Fruit fly (Drosophila melanogaster) whole organism, embryonic: ENCODE measurements around the gene CG6409.

Experiments
- BEAF-32 ChIP-seq: fragments of 200-800 bp; sonication (Bioruptor generic); optimal IDR thresholded peaks from 3 replicates; lab custom pipeline; 2017; ENCODE audit warnings: missing biosample characterization, missing genetic modification characterization, mild to moderate bottlenecking, moderate library complexity, missing genetic modification reagents
- CG10267 ChIP-seq: fragments of 200-800 bp; sonication (Bioruptor generic); optimal IDR thresholded peaks from 2 replicates; lab custom pipeline; 2018; ENCODE audit warnings: missing biosample characterization, mild to moderate bottlenecking, missing genetic modification characterization, moderate library complexity
- CG10979 ChIP-seq: fragments of 200-800 bp; sonication (Bioruptor generic); optimal IDR thresholded peaks from 2 replicates; lab custom pipeline; 2018; ENCODE audit warnings: missing biosample characterization, mild to moderate bottlenecking, missing genetic modification characterization, moderate library complexity
- CG11696 ChIP-seq: fragments of 200-800 bp; sonication (Bioruptor generic); IDR thresholded peaks from 2 replicates; pipeline ENCODE4 v1.3.6; 2022; ENCODE audit warnings: missing biosample characterization, missing genetic modification characterization
- CG12104 ChIP-seq: fragments of 200-800 bp; sonication (Bioruptor generic); optimal IDR thresholded peaks from 3 replicates; lab custom pipeline; 2016; ENCODE audit warnings: missing biosample characterization, missing genetic modification characterization
- CG13287 ChIP-seq: fragments of 200-800 bp; sonication (Bioruptor generic); IDR thresholded peaks from 2 replicates; pipeline ENCODE4 v1.3.6; 2022; ENCODE audit warnings: missing biosample characterization, missing genetic modification characterization; ENCODE audit not compliant: partially characterized antibody
- CG13424 ChIP-seq: fragments of 200-800 bp; sonication (Bioruptor generic); optimal IDR thresholded peaks from 2 replicates; lab custom pipeline; 2019; ENCODE audit warnings: missing biosample characterization, mild to moderate bottlenecking, missing genetic modification characterization, moderate library complexity
- CG13624 ChIP-seq: fragments of 200-800 bp; sonication (Bioruptor generic); optimal IDR thresholded peaks from 2 replicates; lab custom pipeline; 2016; ENCODE audit warnings: missing biosample characterization, missing genetic modification characterization
- CG15269 ChIP-seq: fragments of 200-800 bp; sonication (Bioruptor generic); optimal IDR thresholded peaks from 2 replicates; lab custom pipeline; 2018; ENCODE audit warnings: missing biosample characterization, mild to moderate bottlenecking, missing genetic modification characterization, moderate library complexity
- CG17359 ChIP-seq: fragments of 200-800 bp; sonication (Bioruptor generic); optimal IDR thresholded peaks from 3 replicates; lab custom pipeline; 2018; ENCODE audit warnings: missing biosample characterization, mild to moderate bottlenecking, missing genetic modification characterization, moderate library complexity
- CG17829 ChIP-seq: fragments of 200-800 bp; optimal IDR thresholded peaks from 2 replicates; lab custom pipeline; 2019; ENCODE audit warnings: missing biosample characterization, mild to moderate bottlenecking, missing genetic modification characterization, moderate library complexity
- CG18599 ChIP-seq: fragments of 200-800 bp; sonication (Bioruptor generic); optimal IDR thresholded peaks from 3 replicates; lab custom pipeline; 2017; ENCODE audit warnings: missing biosample characterization, missing genetic modification characterization, mild to moderate bottlenecking, moderate library complexity, missing genetic modification reagents
- CG2875 ChIP-seq: fragments of 200-800 bp; sonication (Bioruptor generic); optimal IDR thresholded peaks from 2 replicates; lab custom pipeline; 2017; ENCODE audit warnings: missing biosample characterization, mild to moderate bottlenecking, missing genetic modification characterization, missing genetic modification reagents
- CG30431 ChIP-seq: fragments of 200-800 bp; sonication (Bioruptor generic); optimal IDR thresholded peaks from 2 replicates; lab custom pipeline; 2017; ENCODE audit warnings: missing biosample characterization, missing genetic modification characterization
- CG3995 ChIP-seq: fragments of 200-800 bp; sonication (Bioruptor generic); optimal IDR thresholded peaks from 3 replicates; lab custom pipeline; 2016; ENCODE audit warnings: missing biosample characterization, missing genetic modification characterization
- CG4424 ChIP-seq: fragments of 200-800 bp; sonication (Bioruptor generic); optimal IDR thresholded peaks from 3 replicates; lab custom pipeline; 2016; ENCODE audit warnings: missing biosample characterization, missing genetic modification characterization
- CG6689 ChIP-seq: fragments of 200-800 bp; sonication (Bioruptor generic); IDR thresholded peaks from 2 replicates; pipeline ENCODE4 v1.3.6; 2022; ENCODE audit warnings: missing biosample characterization, missing genetic modification characterization
- CG6765 ChIP-seq: fragments of 200-800 bp; sonication (Bioruptor generic); optimal IDR thresholded peaks from 3 replicates; lab custom pipeline; 2017; ENCODE audit warnings: missing biosample characterization, mild to moderate bottlenecking, missing genetic modification characterization
- CG6813 ChIP-seq: fragments of 200-800 bp; sonication (Bioruptor generic); optimal IDR thresholded peaks from 2 replicates; lab custom pipeline; 2017; ENCODE audit warnings: missing biosample characterization, missing genetic modification characterization, mild to moderate bottlenecking, moderate library complexity, missing genetic modification reagents
- CG7839 ChIP-seq: fragments of 200-800 bp; sonication (Bioruptor generic); optimal IDR thresholded peaks from 3 replicates; lab custom pipeline; 2018; ENCODE audit warnings: missing biosample characterization, mild to moderate bottlenecking, missing genetic modification characterization, moderate library complexity
- CG8924 ChIP-seq: fragments of 200-800 bp; optimal IDR thresholded peaks from 3 replicates; lab custom pipeline; 2019; ENCODE audit warnings: missing biosample characterization, mild to moderate bottlenecking, missing genetic modification characterization, moderate library complexity
- CG9215 ChIP-seq: fragments of 200-800 bp; sonication (Bioruptor generic); IDR thresholded peaks from 2 replicates; pipeline ENCODE4 v1.3.6; 2022; ENCODE audit warnings: missing biosample characterization, missing genetic modification characterization
- D19A ChIP-seq: fragments of 200-800 bp; optimal IDR thresholded peaks from 3 replicates; lab custom pipeline; 2019; ENCODE audit warnings: missing biosample characterization, mild to moderate bottlenecking, missing genetic modification characterization, moderate library complexity
- D19B ChIP-seq: fragments of 200-800 bp; sonication (Bioruptor generic); optimal IDR thresholded peaks from 2 replicates; lab custom pipeline; 2017; ENCODE audit warnings: missing biosample characterization, mild to moderate bottlenecking, missing genetic modification characterization
- Hr3 ChIP-seq: fragments of 200-800 bp; sonication (Bioruptor generic); optimal IDR thresholded peaks from 3 replicates; lab custom pipeline; 2016; ENCODE audit warnings: missing biosample characterization, missing genetic modification characterization
- Hr78 ChIP-seq, 2 experiments: fragments of 200-800 bp in 1 of 2; fragments of >200 bp in 1 of 2; sonication (Bioruptor generic) in 1 of 2; optimal IDR thresholded peaks; 2 replicates each; lab custom pipeline; 2017 to 2019; ENCODE audit warnings: missing biosample characterization in 2 of 2, missing genetic modification characterization in 2 of 2, mild to moderate bottlenecking in 1 of 2, moderate library complexity in 1 of 2
- Mes4 ChIP-seq: fragments of 200-800 bp; sonication (Bioruptor generic); optimal IDR thresholded peaks from 2 replicates; lab custom pipeline; 2016; ENCODE audit warnings: missing biosample characterization, missing genetic modification characterization
- Nf-YC ChIP-seq: fragments of 200-800 bp; optimal IDR thresholded peaks from 3 replicates; lab custom pipeline; 2019; ENCODE audit warnings: missing biosample characterization, mild to moderate bottlenecking, missing genetic modification characterization, moderate library complexity
- Rx ChIP-seq: fragments of 200-800 bp; sonication (Bioruptor generic); IDR thresholded peaks from 2 replicates; pipeline ENCODE4 v1.3.6; 2022; ENCODE audit warnings: missing biosample characterization, missing genetic modification characterization
- ab ChIP-seq: fragments of 200-800 bp; sonication (Bioruptor generic); optimal IDR thresholded peaks from 2 replicates; lab custom pipeline; 2016; ENCODE audit warnings: missing biosample characterization, missing genetic modification characterization
- bcd ChIP-seq: fragments of 200-800 bp; sonication (Bioruptor generic); optimal IDR thresholded peaks from 2 replicates; lab custom pipeline; 2017; ENCODE audit warnings: missing biosample characterization, mild to moderate bottlenecking, missing genetic modification characterization
- da ChIP-seq: fragments of 200-800 bp; sonication (Bioruptor generic); optimal IDR thresholded peaks from 2 replicates; lab custom pipeline; 2016; ENCODE audit warnings: missing biosample characterization, missing genetic modification characterization
- gsb-n ChIP-seq: fragments of 200-800 bp; sonication (Bioruptor generic); optimal IDR thresholded peaks from 3 replicates; lab custom pipeline; 2018; ENCODE audit warnings: missing biosample characterization, mild to moderate bottlenecking, missing genetic modification characterization
- klu ChIP-seq: fragments of 200-800 bp; sonication (Bioruptor generic); IDR thresholded peaks from 2 replicates; pipeline ENCODE4 v1.3.6; 2022; ENCODE audit warnings: missing biosample characterization, missing genetic modification characterization
- lmd ChIP-seq: fragments of 200-800 bp; sonication (Bioruptor generic); IDR thresholded peaks from 2 replicates; pipeline ENCODE4 v1.3.6; 2022; ENCODE audit warnings: missing biosample characterization, missing genetic modification characterization
- lola ChIP-seq, 3 experiments: fragments of >200 bp in 2 of 3; fragments of 200-800 bp in 1 of 3; sonication (Bioruptor generic) in 1 of 3; optimal IDR thresholded peaks; 2 replicates each; lab custom pipeline; 2017 to 2019; ENCODE audit warnings: missing biosample characterization in 3 of 3, missing genetic modification characterization in 3 of 3, mild to moderate bottlenecking in 1 of 3, moderate library complexity in 1 of 3
- prd ChIP-seq, 3 experiments: fragments of >200 bp in 2 of 3; fragments of 200-800 bp in 1 of 3; sonication (Bioruptor generic) in 1 of 3; optimal IDR thresholded peaks in 2 of 3; IDR thresholded peaks in 1 of 3; 2 replicates in 2 of 3; 3 replicates in 1 of 3; pipeline versions ENCODE4 v1.3.6 to Lab custom; 2017 to 2022; ENCODE audit warnings: missing biosample characterization in 1 of 3, missing genetic modification characterization in 1 of 3
- row ChIP-seq: fragments of 200-800 bp; sonication (Bioruptor generic); IDR thresholded peaks from 3 replicates; pipeline ENCODE4 v1.3.6; 2022; ENCODE audit warnings: missing biosample characterization, missing genetic modification characterization
- shn ChIP-seq: fragments of 200-800 bp; sonication (Bioruptor generic); optimal IDR thresholded peaks from 3 replicates; lab custom pipeline; 2016; ENCODE audit warnings: missing biosample characterization, missing genetic modification characterization
- sisA ChIP-seq: fragments of 200-800 bp; sonication (Bioruptor generic); IDR thresholded peaks from 2 replicates; pipeline ENCODE4 v1.3.6; 2022; ENCODE audit warnings: missing biosample characterization, missing genetic modification characterization
- sob ChIP-seq: fragments of 200-800 bp; sonication (Bioruptor generic); IDR thresholded peaks from 2 replicates; pipeline ENCODE4 v1.3.6; 2022; ENCODE audit warnings: missing biosample characterization, missing genetic modification characterization
- ssp ChIP-seq: fragments of 200-800 bp; sonication (Bioruptor generic); IDR thresholded peaks from 2 replicates; pipeline ENCODE4 v1.3.6; 2022; ENCODE audit warnings: missing biosample characterization, missing genetic modification characterization
- tin ChIP-seq: fragments of 200-800 bp; sonication (Bioruptor generic); optimal IDR thresholded peaks from 3 replicates; lab custom pipeline; 2016; ENCODE audit warnings: missing biosample characterization, missing genetic modification characterization
- trem ChIP-seq: fragments of 200-800 bp; optimal IDR thresholded peaks from 3 replicates; lab custom pipeline; 2019; ENCODE audit warnings: missing biosample characterization, mild to moderate bottlenecking, missing genetic modification characterization, moderate library complexity
- twi ChIP-seq: fragments of 200-800 bp; optimal IDR thresholded peaks from 2 replicates; lab custom pipeline; 2019; ENCODE audit warnings: missing biosample characterization, mild to moderate bottlenecking, missing genetic modification characterization, moderate library complexity
- tx ChIP-seq: fragments of 200-800 bp; sonication (Bioruptor generic); optimal IDR thresholded peaks from 2 replicates; lab custom pipeline; 2016; ENCODE audit warnings: missing biosample characterization, missing genetic modification characterization
- unc-4 ChIP-seq: fragments of 200-800 bp; sonication (Bioruptor generic); IDR thresholded peaks from 2 replicates; pipeline ENCODE4 v1.3.6; 2022; ENCODE audit warnings: missing biosample characterization, missing genetic modification characterization; ENCODE audit not compliant: partially characterized antibody
- unpg ChIP-seq: fragments of 200-800 bp; sonication (Bioruptor generic); optimal IDR thresholded peaks from 3 replicates; lab custom pipeline; 2018; ENCODE audit warnings: missing biosample characterization, mild to moderate bottlenecking, missing genetic modification characterization, moderate library complexity
- zf30C ChIP-seq: fragments of 200-800 bp; sonication (Bioruptor generic); optimal IDR thresholded peaks from 3 replicates; lab custom pipeline; 2018; ENCODE audit warnings: missing biosample characterization, mild to moderate bottlenecking, missing genetic modification characterization

CG6409 gene

dm6 chr3L:10931430-10931829 is 49.2 kb upstream of the CG6409 start (continued):
- TF ChIP-seq row (GFP tag; lab: Robert Waterston, UW): peak; percentile 66
- TF ChIP-seq sisA: 0 out of 2 replicates have a peak, but pooled peaks have one; percentile 32
- TF ChIP-seq CG9215 (GFP tag; lab: Robert Waterston, UW): no peak
- TF ChIP-seq Hr78 (GFP tag; optimal IDR thresholded peaks at IDR 0.05; lab: Kevin White, UChicago): peak in 1 of 2 experiments; percentile 1
- TF ChIP-seq CG10267 (tag; lab: Kevin White, UChicago): peak; percentile 43
- peak; percentile 21 for TF ChIP-seq CG17359 (tag; lab: Kevin White, UChicago)
- TF ChIP-seq gsb-n: peak; percentile 18
- TF ChIP-seq tin (GFP tag; lab: Kevin White, UChicago): peak; percentile 6
- TF ChIP-seq lmd (GFP tag; lab: Robert Waterston, UW): peak; percentile 42
- TF ChIP-seq Rx (GFP tag; lab: Robert Waterston, UW): no peak
- no peak for TF ChIP-seq CG11696
- peak; percentile 33 for TF ChIP-seq CG8924
- TF ChIP-seq CG7839 (tag; lab: Kevin White, UChicago): peak; percentile 59
- TF ChIP-seq CG10979: peak; percentile 73
- no peak for TF ChIP-seq CG3995 (GFP tag; lab: Kevin White, UChicago)
- peak; percentile 48 for TF ChIP-seq CG15269
- TF ChIP-seq lola (GFP tag; optimal IDR thresholded peaks at IDR 0.05; lab: Kevin White, UChicago): peak in 1 of 3 experiments; percentile 54
- no peak for TF ChIP-seq prd (optimal IDR thresholded peaks at IDR 0.05; lab: Kevin White, UChicago)
- peak; percentile 44; the same call in 1 of the 3 replicates for TF ChIP-seq prd (GFP tag; IDR thresholded peaks at IDR 0.05; lab: Robert Waterston, UW)
- TF ChIP-seq CG30431 (GFP tag; lab: Kevin White, UChicago): peak; percentile 22
- TF ChIP-seq trem (tag; lab: Kevin White, UChicago): peak; percentile 20
- no peak for TF ChIP-seq D19B (GFP tag; lab: Kevin White, UChicago)
- TF ChIP-seq D19A (tag; lab: Kevin White, UChicago): peak; percentile 47
- TF ChIP-seq CG13424 (tag; lab: Kevin White, UChicago): peak; percentile 51
- no peak for TF ChIP-seq Nf-YC (tag; lab: Kevin White, UChicago)
- TF ChIP-seq tx: no peak
- TF ChIP-seq CG13624: no peak
- TF ChIP-seq twi: peak; percentile 10
- TF ChIP-seq CG17829 (tag; lab: Kevin White, UChicago): peak; percentile 57
- TF ChIP-seq shn (GFP tag; lab: Kevin White, UChicago): no peak
- peak; percentile 57 for TF ChIP-seq CG4424
- TF ChIP-seq unc-4 (GFP tag; lab: Robert Waterston, UW): no peak
- no peak for TF ChIP-seq BEAF-32 (GFP tag; lab: Kevin White, UChicago)
- TF ChIP-seq CG6689 (GFP tag; lab: Robert Waterston, UW): peak; percentile 37; the same call in 1 of the 2 replicates
- TF ChIP-seq Hr3: peak; percentile 1
- peak; percentile 10 for TF ChIP-seq CG18599
- TF ChIP-seq CG12104 (GFP tag; lab: Kevin White, UChicago): peak; percentile 1
- no peak for TF ChIP-seq zf30C (GFP tag; lab: Kevin White, UChicago)
- no peak for TF ChIP-seq CG6813 (GFP tag; lab: Kevin White, UChicago)
- no peak for TF ChIP-seq CG6765
- peak; percentile 39 for TF ChIP-seq bcd (GFP tag; lab: Kevin White, UChicago)
- TF ChIP-seq da: no peak
- peak; percentile 37 for TF ChIP-seq unpg (GFP tag; lab: Kevin White, UChicago)
- no peak for TF ChIP-seq Mes4 (GFP tag; lab: Kevin White, UChicago)
- TF ChIP-seq CG2875 (GFP tag; lab: Kevin White, UChicago): no peak
- 0 out of 2 replicates have a peak, but pooled peaks have one; percentile 18 for TF ChIP-seq ssp
- no peak for TF ChIP-seq CG13287 (GFP tag; lab: Robert Waterston, UW)
- TF ChIP-seq sob: no peak
- no peak for TF ChIP-seq ab (GFP tag; lab: Kevin White, UChicago)
- 0 out of 2 replicates have a peak, but pooled peaks have one; percentile 18 for TF ChIP-seq klu (GFP tag; lab: Robert Waterston, UW)
